Worm (Caenorhabditis elegans) whole organism, early embryonic: ENCODE results near the gene clec-168.
A peak's percentile ranks its signal among the peaks of the same experiment; 100 is the strongest.

Experiments
- B0310.2 ChIP-seq: sonication (generic microtip); optimal IDR thresholded peaks from 2 replicates; lab custom pipeline; 2016; ENCODE audit warnings: mild to moderate bottlenecking, missing genetic modification characterization, missing compliant biosample characterization
- F13C5.2 ChIP-seq: sonication (generic microtip); optimal IDR thresholded peaks from 2 replicates; lab custom pipeline; 2017; ENCODE audit warnings: mild to moderate bottlenecking, missing genetic modification characterization, inconsistent platforms, missing compliant biosample characterization
- aly-1 ChIP-seq: sonication (generic microtip); optimal IDR thresholded peaks from 2 replicates; lab custom pipeline; 2016; ENCODE audit warnings: missing genetic modification characterization, missing compliant biosample characterization
- ama-1 ChIP-seq: fragments of 150-350 bp; optimal IDR thresholded peaks from 2 replicates; lab custom pipeline; 2014
- ceh-13 ChIP-seq: fragments of 200-800 bp; sonication (Bioruptor generic); optimal IDR thresholded peaks from 2 replicates; lab custom pipeline; 2018; ENCODE audit warnings: mild to moderate bottlenecking, missing genetic modification characterization, missing compliant biosample characterization
- ceh-36 ChIP-seq: sonication (generic microtip); optimal IDR thresholded peaks from 2 replicates; lab custom pipeline; 2016; ENCODE audit warnings: missing genetic modification characterization, inconsistent platforms, missing compliant biosample characterization
- ets-7 ChIP-seq: sonication (generic microtip); optimal IDR thresholded peaks from 2 replicates; lab custom pipeline; 2016; ENCODE audit warnings: missing genotype, missing genetic modification characterization, missing compliant biosample characterization
- flt-1 ChIP-seq: fragments of 200-800 bp; sonication (Bioruptor generic); IDR thresholded peaks from 2 replicates; pipeline ENCODE4 v1.3.6; 2022; ENCODE audit warnings: missing genetic modification characterization, missing compliant biosample characterization
- hmbx-1 ChIP-seq: sonication (generic microtip); optimal IDR thresholded peaks from 2 replicates; lab custom pipeline; 2016; ENCODE audit warnings: mild to moderate bottlenecking, missing genetic modification characterization, missing compliant biosample characterization
- hmg-4 ChIP-seq: fragments of 200-800 bp; sonication (Bioruptor generic); optimal IDR thresholded peaks from 2 replicates; lab custom pipeline; 2018; ENCODE audit warnings: mild to moderate bottlenecking, missing genetic modification characterization, missing compliant biosample characterization
- hnd-1 ChIP-seq: sonication (generic microtip); optimal IDR thresholded peaks from 2 replicates; lab custom pipeline; 2016; ENCODE audit warnings: missing genetic modification characterization, missing compliant biosample characterization
- pes-1 ChIP-seq: fragments of 200-800 bp; sonication (Bioruptor generic); IDR thresholded peaks from 2 replicates; pipeline ENCODE4 v1.3.6; 2022; ENCODE audit warnings: missing genetic modification reagents, missing genetic modification characterization, missing compliant biosample characterization
- scrt-1 ChIP-seq: fragments of 200-800 bp; sonication (Bioruptor generic); IDR thresholded peaks from 2 replicates; pipeline ENCODE4 v1.3.6; 2022; ENCODE audit warnings: missing genetic modification characterization, missing compliant biosample characterization
- sea-1 ChIP-seq: fragments of 200-800 bp; sonication (Bioruptor generic); conservative IDR thresholded peaks from 2 replicates; pipeline ENCODE4 v1.3.6; 2022; ENCODE audit warnings: missing genetic modification characterization, missing compliant biosample characterization
- tbx-11 ChIP-seq: fragments of 200-800 bp; sonication (Bioruptor generic); IDR thresholded peaks from 2 replicates; pipeline ENCODE4 v1.3.6; 2022; ENCODE audit warnings: missing genetic modification characterization, missing compliant biosample characterization
- tbx-37 ChIP-seq: fragments of 200-800 bp; sonication (Bioruptor generic); conservative IDR thresholded peaks from 2 replicates; pipeline ENCODE4 v1.3.6; 2022; ENCODE audit warnings: missing genetic modification reagents, missing genetic modification characterization, missing compliant biosample characterization
- tra-4 ChIP-seq: sonication (generic microtip); optimal IDR thresholded peaks from 2 replicates; lab custom pipeline; 2017; ENCODE audit warnings: missing genetic modification characterization, missing compliant biosample characterization

Gene clec-168

ce11 chrIV:1217265-1217664 is 39.5 kb upstream of the clec-168 start:
- TF ChIP-seq ceh-36 (tag; lab: Kevin White, UChicago), result peak; percentile 72

ce11 chrIV:1221167-1221566 is 35.6 kb upstream of the clec-168 start, which contains the start of gene W09G12.10:
TSS of gene W09G12.10 (minus strand) at chrIV:1221287.
- TF ChIP-seq ceh-13 (GFP tag; lab: Kevin White, UChicago), result no peak
- TF ChIP-seq flt-1 (GFP tag; lab: Robert Waterston, UW), result no peak
- no peak for TF ChIP-seq B0310.2 (tag; lab: Kevin White, UChicago)
- TF ChIP-seq aly-1 (tag; lab: Kevin White, UChicago), result no peak
- TF ChIP-seq ama-1, result no peak
- no peak for TF ChIP-seq hnd-1 (tag; lab: Kevin White, UChicago)
- TF ChIP-seq tbx-11 (GFP tag; lab: Robert Waterston, UW), result no peak
- TF ChIP-seq ceh-36 (tag; lab: Kevin White, UChicago), result no peak
- no peak for TF ChIP-seq scrt-1 (GFP tag; lab: Robert Waterston, UW)

- TF ChIP-seq tbx-37 (GFP tag; lab: Robert Waterston, UW) (no peak), ceh-13 (GFP tag; lab: Kevin White, UChicago) (no peak), F13C5.2 (tag; lab: Kevin White, UChicago) (no peak), tbx-11 (GFP tag; lab: Robert Waterston, UW) (no peak), flt-1 (GFP tag; lab: Robert Waterston, UW) (no peak), hmg-4 (GFP tag; lab: Kevin White, UChicago) (no peak), hnd-1 (tag; lab: Kevin White, UChicago) (no peak), aly-1 (tag; lab: Kevin White, UChicago) (no peak), scrt-1 (GFP tag; lab: Robert Waterston, UW) (no peak), sea-1 (GFP tag; lab: Robert Waterston, UW) (no peak), ama-1 (no peak), tra-4 (tag; lab: Kevin White, UChicago) (no peak), pes-1 (no peak), ceh-36 (tag; lab: Kevin White, UChicago) (no peak), ets-7 (tag; lab: Kevin White, UChicago) (no peak), hmbx-1 (tag; lab: Kevin White, UChicago) (no peak), B0310.2 (tag; lab: Kevin White, UChicago) (no peak)
Measured at ce11 chrIV:1224781-1225180, 32.0 kb upstream of the clec-168 start.

DNA sequence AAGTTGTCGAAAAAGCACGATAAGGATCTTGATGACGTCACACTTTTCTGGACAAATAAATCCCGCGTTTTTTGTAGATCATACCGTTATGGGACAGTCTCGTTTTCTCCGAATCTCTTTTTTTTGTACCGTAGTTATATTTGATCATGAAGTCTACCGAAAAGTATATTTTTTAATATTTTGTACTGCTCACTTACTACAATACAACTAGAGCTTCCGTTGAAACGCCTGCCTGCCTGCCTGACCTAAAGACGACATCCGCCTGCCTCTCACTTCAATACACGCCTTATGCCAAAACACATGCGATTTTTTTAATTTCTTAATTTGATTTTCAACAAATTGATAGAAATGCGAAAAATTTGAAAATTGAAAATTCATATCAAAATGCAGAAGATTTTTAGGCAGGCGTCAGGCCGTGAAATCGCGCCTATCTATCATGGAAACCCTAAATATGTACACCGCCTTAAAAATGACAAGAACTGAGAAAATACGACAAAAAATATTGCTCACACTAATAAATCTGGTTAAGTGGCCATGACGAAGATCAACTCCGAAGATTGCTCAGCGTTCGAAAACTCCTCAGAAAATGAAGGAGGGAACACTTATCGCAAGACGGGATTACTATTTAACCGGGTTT is 31.1 kb upstream of the clec-168 start, which contains the start of gene W09G12.8:
W09G12.8 (plus strand) TSS at position 587 of the 637 bp plus-strand sequence.
- TF ChIP-seq hmg-4 (GFP tag; lab: Kevin White, UChicago), result no peak
- no peak for TF ChIP-seq flt-1 (GFP tag; lab: Robert Waterston, UW)

DNA sequence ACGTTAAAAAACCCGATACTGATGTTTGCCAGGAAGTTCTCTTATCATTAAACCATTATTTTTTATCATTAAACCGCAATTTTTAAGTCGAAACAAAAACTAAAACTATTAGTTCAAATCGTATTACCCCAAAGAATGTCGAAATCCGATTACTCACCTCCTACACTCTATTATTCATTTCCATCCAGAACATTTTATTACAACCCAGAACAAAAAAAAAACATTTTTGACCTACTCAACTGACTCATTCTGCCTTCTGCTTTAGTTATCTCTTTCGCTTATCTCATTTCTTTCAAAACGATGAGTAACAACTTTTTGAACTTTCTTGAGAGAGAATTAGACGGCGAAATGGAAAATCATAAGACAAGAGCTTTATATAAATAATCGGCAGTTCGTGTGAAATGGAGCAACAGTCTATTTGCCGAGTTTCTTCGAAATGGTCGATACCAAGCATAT is 28.1 kb upstream of the clec-168 start, which contains the start of gene W09G12.7:
W09G12.7 (plus strand) TSS at position 406 of the 456 bp plus-strand sequence.
- TF ChIP-seq scrt-1 (GFP tag; lab: Robert Waterston, UW) (no peak), tbx-11 (GFP tag; lab: Robert Waterston, UW) (no peak), hnd-1 (tag; lab: Kevin White, UChicago) (no peak), ama-1 (no peak), hmg-4 (GFP tag; lab: Kevin White, UChicago) (no peak), ceh-13 (GFP tag; lab: Kevin White, UChicago) (no peak)

- TF ChIP-seq scrt-1 (GFP tag; lab: Robert Waterston, UW) (no peak), ceh-13 (GFP tag; lab: Kevin White, UChicago) (no peak), hmg-4 (GFP tag; lab: Kevin White, UChicago) (no peak), sea-1 (GFP tag; lab: Robert Waterston, UW) (no peak), tbx-37 (GFP tag; lab: Robert Waterston, UW) (no peak), tbx-11 (GFP tag; lab: Robert Waterston, UW) (no peak)
Measured at ce11 chrIV:1231589-1231988, 25.2 kb upstream of the clec-168 start, which contains the start of gene W09G12.6. TSS of gene W09G12.6 (plus strand) at chrIV:1231889.

ce11 chrIV:1232419-1233145 is 24.2 kb upstream of the clec-168 start:
- TF ChIP-seq aly-1 (tag; lab: Kevin White, UChicago) (no peak), ceh-13 (GFP tag; lab: Kevin White, UChicago) (no peak), hmbx-1 (tag; lab: Kevin White, UChicago) (no peak), flt-1 (GFP tag; lab: Robert Waterston, UW) (no peak), ama-1 (no peak), scrt-1 (GFP tag; lab: Robert Waterston, UW) (no peak), tbx-11 (GFP tag; lab: Robert Waterston, UW) (no peak), hnd-1 (tag; lab: Kevin White, UChicago) (no peak), ets-7 (tag; lab: Kevin White, UChicago) (no peak), pes-1 (no peak), ceh-36 (tag; lab: Kevin White, UChicago) (no peak), hmg-4 (GFP tag; lab: Kevin White, UChicago) (no peak), tbx-37 (GFP tag; lab: Robert Waterston, UW) (no peak), sea-1 (GFP tag; lab: Robert Waterston, UW) (no peak), tra-4 (tag; lab: Kevin White, UChicago) (no peak), B0310.2 (tag; lab: Kevin White, UChicago) (no peak), F13C5.2 (tag; lab: Kevin White, UChicago) (no peak)
